Fruit fly (Drosophila melanogaster) whole organism, larva: ENCODE results near the gene CG12123.

Source experiments
- noc ChIP-seq: fragments of 200-800 bp; sonication (Bioruptor generic); optimal IDR thresholded peaks from 3 replicates; lab custom pipeline; 2019; ENCODE audit warnings: missing biosample characterization, mild to moderate bottlenecking, missing genetic modification characterization, moderate library complexity

CG12123 gene

dm6 chrX:8442912-8443311 lies 764 bp upstream of the CG12123 start:
- no peak for TF ChIP-seq noc (tag; lab: Kevin White, UChicago)

dm6 chrX:8437285-8438110 lies 4.7 kb downstream of the CG12123 start, which contains the start of gene Miga:
Miga (minus strand) TSS chrX:8437820.
- no peak for TF ChIP-seq noc (tag; lab: Kevin White, UChicago)

dm6 chrX:8436656-8437284 lies 5.4 kb downstream of the CG12123 start, which contains the start of gene CG1440:
CG1440 (plus strand) TSS chrX:8437057.
- TF ChIP-seq noc (tag; lab: Kevin White, UChicago) = no peak

dm6 chrX:8433709-8434108 lies 8.4 kb downstream of the CG12123 start, which contains the start of gene CG32712:
CG32712 (minus strand) TSS chrX:8433809.
- TF ChIP-seq noc (tag; lab: Kevin White, UChicago) = no peak

- no peak for TF ChIP-seq noc (tag; lab: Kevin White, UChicago)
Measured at dm6 chrX:8422643-8423042, 19.5 kb downstream of the CG12123 start.

dm6 chrX:8421449-8421795 lies 20.7 kb downstream of the CG12123 start:
- no peak for TF ChIP-seq noc (tag; lab: Kevin White, UChicago)

dm6 chrX:8420772-8421448 lies 21.2 kb downstream of the CG12123 start:
- no peak for TF ChIP-seq noc (tag; lab: Kevin White, UChicago)

dm6 chrX:8419534-8419933 lies 22.6 kb downstream of the CG12123 start:
- TF ChIP-seq noc (tag; lab: Kevin White, UChicago) = no peak

dm6 chrX:8416956-8417355 lies 25.2 kb downstream of the CG12123 start:
- TF ChIP-seq noc (tag; lab: Kevin White, UChicago) = no peak

dm6 chrX:8416209-8416608 lies 25.9 kb downstream of the CG12123 start:
- TF ChIP-seq noc (tag; lab: Kevin White, UChicago) = no peak

- no peak for TF ChIP-seq noc (tag; lab: Kevin White, UChicago)
Measured at dm6 chrX:8415605-8416004, 26.5 kb downstream of the CG12123 start.

- TF ChIP-seq noc (tag; lab: Kevin White, UChicago) = no peak
Measured at dm6 chrX:8414351-8414750, 27.8 kb downstream of the CG12123 start.

- TF ChIP-seq noc (tag; lab: Kevin White, UChicago) = no peak
Measured at dm6 chrX:8413513-8414113, 28.5 kb downstream of the CG12123 start.

- no peak for TF ChIP-seq noc (tag; lab: Kevin White, UChicago)
Measured at dm6 chrX:8412197-8413160, 29.7 kb downstream of the CG12123 start.

dm6 chrX:8411532-8411960 lies 30.6 kb downstream of the CG12123 start, which contains the start of gene lawc:
lawc (minus strand) TSS chrX:8411658.
- TF ChIP-seq noc (tag; lab: Kevin White, UChicago) = peak; percentile 44
